Comparison of ENCODE assay signal across 1 fruit fly cellular context in the genomic region with DNA sequence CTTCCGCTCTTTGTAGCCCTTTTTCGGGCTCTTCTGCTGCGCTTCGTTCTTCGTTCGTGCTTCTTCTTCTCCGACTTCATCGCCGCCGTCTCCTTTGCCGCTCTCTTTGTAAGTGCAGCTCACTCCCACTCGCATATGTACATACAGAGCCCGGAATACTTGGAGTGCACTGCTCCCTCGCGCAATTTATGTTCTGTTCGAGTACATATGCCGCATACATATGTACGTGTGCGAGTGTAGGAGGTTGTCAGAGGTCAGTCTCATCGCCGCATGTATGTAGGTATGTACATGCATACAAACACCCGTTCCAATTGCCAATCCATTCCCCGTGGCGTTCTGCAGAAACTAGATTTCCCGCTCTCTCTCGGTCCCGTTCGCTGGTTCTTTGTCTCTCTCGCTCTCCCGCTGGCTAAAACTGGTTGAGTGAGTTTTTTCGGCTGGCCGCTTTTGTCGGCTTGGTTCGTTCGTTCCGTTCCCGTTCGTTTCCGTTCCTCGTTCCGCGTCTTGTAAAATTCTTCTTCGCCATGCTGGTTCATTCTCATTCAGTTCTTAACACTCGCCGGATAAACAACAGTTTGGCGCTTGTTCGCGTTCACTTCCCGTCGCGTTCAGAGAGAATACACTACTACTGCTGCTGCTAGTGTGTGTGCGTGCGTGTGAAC.
A peak's percentile ranks its signal among the peaks of the same experiment; 100 is the strongest.
TF ChIP-seq lines count a peak whose summit lies in the region.

No protein-coding gene starts in this region.

TF ChIP-seq in whole organism, embryonic, 481 proteins besides CTCF, POLR2A, EP300 and RAD21 (continued from another document and continues in another):
- peak; percentile 60; the same call in 1 of the 2 replicates for TF ChIP-seq Adf1 (GFP tag; IDR thresholded peaks at IDR 0.05; lab: Robert Waterston, UW)
- TF ChIP-seq CG31365 (tag; optimal IDR thresholded peaks at IDR 0.05; lab: Kevin White, UChicago), result peak; percentile 30
- TF ChIP-seq fd96Cb (tag; optimal IDR thresholded peaks at IDR 0.05; lab: Kevin White, UChicago), result no peak
- peak; percentile 66 for TF ChIP-seq CG17829 (tag; optimal IDR thresholded peaks at IDR 0.05; lab: Kevin White, UChicago)
- peak; percentile 63 for TF ChIP-seq gro (GFP tag; optimal IDR thresholded peaks at IDR 0.05; lab: Kevin White, UChicago)
- 0 out of 3 replicates have a peak, but pooled peaks have one; percentile 34 for TF ChIP-seq CG7963 (GFP tag; IDR thresholded peaks at IDR 0.05; lab: Robert Waterston, UW; ENCODE audit: partially characterized antibody)
- peak; percentile 21 for TF ChIP-seq trem (tag; optimal IDR thresholded peaks at IDR 0.05; lab: Kevin White, UChicago)
- peak; percentile 22 for TF ChIP-seq psq (GFP tag; optimal IDR thresholded peaks at IDR 0.05; lab: Kevin White, UChicago)
- peak; percentile 44 for TF ChIP-seq Bteb2 (GFP tag; optimal IDR thresholded peaks at IDR 0.05; lab: Kevin White, UChicago)
- peak; percentile 34; the same call in 1 of the 2 replicates for TF ChIP-seq ara (GFP tag; IDR thresholded peaks at IDR 0.05; lab: Robert Waterston, UW)
- no peak for TF ChIP-seq repo (GFP tag; optimal IDR thresholded peaks at IDR 0.05; lab: Kevin White, UChicago)
- TF ChIP-seq chinmo (GFP tag; IDR thresholded peaks at IDR 0.05; lab: Robert Waterston, UW; ENCODE audit: partially characterized antibody), result peak; percentile 90; the same call in 3 of the 4 replicates
- TF ChIP-seq crp (GFP tag; optimal IDR thresholded peaks at IDR 0.05; lab: Kevin White, UChicago), result no peak
- TF ChIP-seq HLH4C (GFP tag; IDR thresholded peaks at IDR 0.05; lab: Robert Waterston, UW; ENCODE audit: partially characterized antibody), result 0 out of 3 replicates have a peak, but pooled peaks have one; percentile 16
- no peak for TF ChIP-seq CG6175 (GFP tag; IDR thresholded peaks at IDR 0.05; lab: Robert Waterston, UW)
- peak; percentile 24; the same call in 1 of the 3 replicates for TF ChIP-seq row (GFP tag; IDR thresholded peaks at IDR 0.05; lab: Robert Waterston, UW)
- peak; percentile 0 for TF ChIP-seq NC2α (GFP tag; optimal IDR thresholded peaks at IDR 0.05; lab: Kevin White, UChicago)
- peak; percentile 31 for TF ChIP-seq cwo (GFP tag; optimal IDR thresholded peaks at IDR 0.05; lab: Kevin White, UChicago)
- TF ChIP-seq CG10431 (GFP tag; optimal IDR thresholded peaks at IDR 0.05; lab: Kevin White, UChicago), result peak; percentile 20
- TF ChIP-seq Atf6 (GFP tag; IDR thresholded peaks at IDR 0.05; lab: Robert Waterston, UW), result 0 out of 2 replicates have a peak, but pooled peaks have one; percentile 18
- TF ChIP-seq CG2202 (tag; optimal IDR thresholded peaks at IDR 0.05; lab: Kevin White, UChicago), result peak; percentile 8
- TF ChIP-seq CG9437 (GFP tag; optimal IDR thresholded peaks at IDR 0.05; lab: Kevin White, UChicago), result peak; percentile 10
- peak; percentile 40 for TF ChIP-seq CG33213 (GFP tag; optimal IDR thresholded peaks at IDR 0.05; lab: Kevin White, UChicago)
- TF ChIP-seq Deaf1 (tag; optimal IDR thresholded peaks at IDR 0.05; lab: Kevin White, UChicago), result peak; percentile 86
- no peak for TF ChIP-seq Nf-YA (GFP tag; IDR thresholded peaks at IDR 0.05; lab: Robert Waterston, UW)
- TF ChIP-seq bsh (GFP tag; optimal IDR thresholded peaks at IDR 0.05; lab: Kevin White, UChicago), result peak in 1 of 2 experiments; percentile 37
- peak; percentile 39 for TF ChIP-seq her (GFP tag; optimal IDR thresholded peaks at IDR 0.05; lab: Kevin White, UChicago)
- no peak for TF ChIP-seq nerfin-2 (GFP tag; IDR thresholded peaks at IDR 0.05; lab: Robert Waterston, UW; ENCODE audit: partially characterized antibody)
- TF ChIP-seq D19A (tag; optimal IDR thresholded peaks at IDR 0.05; lab: Kevin White, UChicago), result peak; percentile 48
- peak; percentile 8 for TF ChIP-seq Vsx1 (GFP tag; optimal IDR thresholded peaks at IDR 0.05; lab: Kevin White, UChicago)
- peak; percentile 100 for TF ChIP-seq pfk (GFP tag; optimal IDR thresholded peaks at IDR 0.05; lab: Kevin White, UChicago)
- TF ChIP-seq Sin3A (optimal IDR thresholded peaks at IDR 0.05; lab: Kevin White, UChicago), result no peak
- TF ChIP-seq CG13424 (tag; optimal IDR thresholded peaks at IDR 0.05; lab: Kevin White, UChicago), result no peak
- TF ChIP-seq CG6854 (GFP tag; optimal IDR thresholded peaks at IDR 0.05; lab: Kevin White, UChicago), result peak; percentile 62
- no peak for TF ChIP-seq slou (GFP tag; optimal IDR thresholded peaks at IDR 0.05; lab: Kevin White, UChicago)
- TF ChIP-seq onecut (GFP tag; IDR thresholded peaks at IDR 0.05; lab: Robert Waterston, UW), result 0 out of 2 replicates have a peak, but pooled peaks have one; percentile 8
- peak in 1 of 2 experiments; percentile 76 for TF ChIP-seq Eip74EF (GFP tag; optimal IDR thresholded peaks at IDR 0.05; lab: Kevin White, UChicago)
- TF ChIP-seq fd102C (GFP tag; optimal IDR thresholded peaks at IDR 0.05; lab: Kevin White, UChicago), result peak; percentile 19
- peak; percentile 50 for TF ChIP-seq lbe (GFP tag; optimal IDR thresholded peaks at IDR 0.05; lab: Kevin White, UChicago)
- TF ChIP-seq peb (GFP tag; IDR thresholded peaks at IDR 0.05; lab: Robert Waterston, UW), result 0 out of 2 replicates have a peak, but pooled peaks have one; percentile 9
- no peak for TF ChIP-seq oc (tag; optimal IDR thresholded peaks at IDR 0.05; lab: Kevin White, UChicago)
- peak; percentile 45 for TF ChIP-seq CG4360 (GFP tag; IDR thresholded peaks at IDR 0.05; lab: Robert Waterston, UW)
- peak; percentile 66; the same call in 1 of the 2 replicates for TF ChIP-seq aop (GFP tag; IDR thresholded peaks at IDR 0.05; lab: Robert Waterston, UW)
- TF ChIP-seq nom (GFP tag; optimal IDR thresholded peaks at IDR 0.05; lab: Kevin White, UChicago), result peak; percentile 81
- TF ChIP-seq CG17328 (GFP tag; IDR thresholded peaks at IDR 0.05; lab: Robert Waterston, UW), result no peak
- no peak; the same call in 1 of the 2 replicates for TF ChIP-seq ranshi (GFP tag; IDR thresholded peaks at IDR 0.05; lab: Robert Waterston, UW)
- peak; percentile 46 for TF ChIP-seq Kr (GFP tag; optimal IDR thresholded peaks at IDR 0.05; lab: Kevin White, UChicago)
- peak; percentile 55 for TF ChIP-seq HmgZ (tag; optimal IDR thresholded peaks at IDR 0.05; lab: Kevin White, UChicago)
- TF ChIP-seq insv (GFP tag; optimal IDR thresholded peaks at IDR 0.05; lab: Kevin White, UChicago), result peak in 1 of 2 experiments; percentile 64
- 0 out of 2 replicates have a peak, but pooled peaks have one; percentile 4 for TF ChIP-seq sim (GFP tag; IDR thresholded peaks at IDR 0.05; lab: Robert Waterston, UW)
- TF ChIP-seq mirr (GFP tag; optimal IDR thresholded peaks at IDR 0.05; lab: Kevin White, UChicago), result peak; percentile 76
- peak; percentile 15; the same call in 2 of the 3 replicates for TF ChIP-seq CG16813 (GFP tag; IDR thresholded peaks at IDR 0.05; lab: Robert Waterston, UW; ENCODE audit: partially characterized antibody)
- peak; percentile 33 for TF ChIP-seq CG2712 (tag; optimal IDR thresholded peaks at IDR 0.05; lab: Kevin White, UChicago)
- TF ChIP-seq CG7987 (GFP tag; optimal IDR thresholded peaks at IDR 0.05; lab: Kevin White, UChicago), result peak; percentile 67
- peak; percentile 51 for TF ChIP-seq grau (tag; optimal IDR thresholded peaks at IDR 0.05; lab: Kevin White, UChicago)
- TF ChIP-seq CG2120 (GFP tag; optimal IDR thresholded peaks at IDR 0.05; lab: Kevin White, UChicago), result peak; percentile 33
- TF ChIP-seq Neu2 (GFP tag; optimal IDR thresholded peaks at IDR 0.05; lab: Kevin White, UChicago; ENCODE audit: borderline replicate concordance), result no peak
- TF ChIP-seq Stat92E (GFP tag; optimal IDR thresholded peaks at IDR 0.05; lab: Kevin White, UChicago), result peak in 1 of 3 experiments; percentile 80
- TF ChIP-seq CG12236 (GFP tag; optimal IDR thresholded peaks at IDR 0.05; lab: Kevin White, UChicago), result no peak
- peak; percentile 73 for TF ChIP-seq CG13894 (tag; optimal IDR thresholded peaks at IDR 0.05; lab: Kevin White, UChicago)
- peak; percentile 8 for TF ChIP-seq CG10979 (tag; optimal IDR thresholded peaks at IDR 0.05; lab: Kevin White, UChicago)
- no peak for TF ChIP-seq pita (GFP tag; optimal IDR thresholded peaks at IDR 0.05; lab: Kevin White, UChicago)
- TF ChIP-seq run (tag; optimal IDR thresholded peaks at IDR 0.05; lab: Kevin White, UChicago), result peak; percentile 21
- TF ChIP-seq CG10147 (GFP tag; optimal IDR thresholded peaks at IDR 0.05; lab: Kevin White, UChicago), result peak; percentile 21
- peak; percentile 23 for TF ChIP-seq Fer3 (tag; optimal IDR thresholded peaks at IDR 0.05; lab: Kevin White, UChicago)
- no peak for TF ChIP-seq zen2 (GFP tag; IDR thresholded peaks at IDR 0.05; lab: Robert Waterston, UW; ENCODE audit: partially characterized antibody)
- TF ChIP-seq CG7372 (GFP tag; IDR thresholded peaks at IDR 0.05; lab: Robert Waterston, UW), result no peak
- peak; percentile 77 for TF ChIP-seq lab (GFP tag; optimal IDR thresholded peaks at IDR 0.05; lab: Kevin White, UChicago)
- peak; percentile 65 for TF ChIP-seq CG17912 (GFP tag; optimal IDR thresholded peaks at IDR 0.05; lab: Kevin White, UChicago)
- peak; percentile 41 for TF ChIP-seq zf30C (GFP tag; optimal IDR thresholded peaks at IDR 0.05; lab: Kevin White, UChicago)
- peak; percentile 27; the same call in 1 of the 4 replicates for TF ChIP-seq Dll (GFP tag; IDR thresholded peaks at IDR 0.05; lab: Robert Waterston, UW; ENCODE audit: partially characterized antibody)
- no peak for TF ChIP-seq CG9817 (tag; optimal IDR thresholded peaks at IDR 0.05; lab: Kevin White, UChicago)
- peak; percentile 39; the same call in 1 of the 3 replicates for TF ChIP-seq otp (GFP tag; IDR thresholded peaks at IDR 0.05; lab: Robert Waterston, UW)
- peak; percentile 42; the same call in 1 of the 2 replicates for TF ChIP-seq unc-4 (GFP tag; IDR thresholded peaks at IDR 0.05; lab: Robert Waterston, UW; ENCODE audit: partially characterized antibody)
- no peak for TF ChIP-seq CG2129 (GFP tag; IDR thresholded peaks at IDR 0.05; lab: Robert Waterston, UW; ENCODE audit: partially characterized antibody)
- peak; percentile 57 for TF ChIP-seq CG32532 (GFP tag; IDR thresholded peaks at IDR 0.05; lab: Robert Waterston, UW)
- no peak for TF ChIP-seq CG11398 (GFP tag; optimal IDR thresholded peaks at IDR 0.05; lab: Kevin White, UChicago)
- TF ChIP-seq Opbp (GFP tag; IDR thresholded peaks at IDR 0.05; lab: Robert Waterston, UW; ENCODE audit: partially characterized antibody), result peak; percentile 44; the same call in 1 of the 3 replicates
- no peak for TF ChIP-seq wdn (GFP tag; IDR thresholded peaks at IDR 0.05; lab: Robert Waterston, UW)
- TF ChIP-seq caup (GFP tag; optimal IDR thresholded peaks at IDR 0.05; lab: Kevin White, UChicago; ENCODE audit: severe bottlenecking), result peak; percentile 56
- TF ChIP-seq Atf3 (GFP tag; optimal IDR thresholded peaks at IDR 0.05; lab: Kevin White, UChicago), result no peak
- peak; percentile 58 for TF ChIP-seq CG3281 (GFP tag; optimal IDR thresholded peaks at IDR 0.05; lab: Kevin White, UChicago)
- TF ChIP-seq CG7745 (tag; optimal IDR thresholded peaks at IDR 0.05; lab: Kevin White, UChicago), result no peak
- no peak for TF ChIP-seq Drgx (GFP tag; IDR thresholded peaks at IDR 0.05; lab: Robert Waterston, UW)
- peak; percentile 61; the same call in 1 of the 3 replicates for TF ChIP-seq CG34224 (GFP tag; IDR thresholded peaks at IDR 0.05; lab: Robert Waterston, UW; ENCODE audit: partially characterized antibody)
- no peak for TF ChIP-seq Gug (GFP tag; IDR thresholded peaks at IDR 0.05; lab: Robert Waterston, UW)
- TF ChIP-seq CG11085 (GFP tag; IDR thresholded peaks at IDR 0.05; lab: Robert Waterston, UW), result no peak
- TF ChIP-seq GATAe (GFP tag; conservative IDR thresholded peaks at IDR 0.05; lab: Robert Waterston, UW), result no peak
- TF ChIP-seq nerfin-1 (tag; optimal IDR thresholded peaks at IDR 0.05; lab: Kevin White, UChicago), result peak; percentile 50
- TF ChIP-seq unpg (GFP tag; optimal IDR thresholded peaks at IDR 0.05; lab: Kevin White, UChicago), result peak; percentile 38
- TF ChIP-seq yki (optimal IDR thresholded peaks at IDR 0.05; lab: Kevin White, UChicago), result peak; percentile 52
- no peak for TF ChIP-seq Camta (GFP tag; optimal IDR thresholded peaks at IDR 0.05; lab: Kevin White, UChicago)
- TF ChIP-seq sna (GFP tag; IDR thresholded peaks at IDR 0.05; lab: Robert Waterston, UW; ENCODE audit: partially characterized antibody), result no peak
- TF ChIP-seq CG10274 (GFP tag; optimal IDR thresholded peaks at IDR 0.05; lab: Kevin White, UChicago), result no peak
- peak; percentile 67 for TF ChIP-seq B-H2 (GFP tag; optimal IDR thresholded peaks at IDR 0.05; lab: Kevin White, UChicago)
- TF ChIP-seq D (optimal IDR thresholded peaks at IDR 0.05; lab: Kevin White, UChicago), result peak; percentile 45
- no peak for TF ChIP-seq D (GFP tag; optimal IDR thresholded peaks at IDR 0.05; lab: Kevin White, UChicago)
- peak; percentile 5 for TF ChIP-seq Hey (tag; optimal IDR thresholded peaks at IDR 0.05; lab: Kevin White, UChicago)
- peak; percentile 75; the same call in 1 of the 2 replicates for TF ChIP-seq CG42726 (GFP tag; IDR thresholded peaks at IDR 0.05; lab: Robert Waterston, UW; ENCODE audit: partially characterized antibody)
- peak; percentile 30 for TF ChIP-seq CG7271 (tag; optimal IDR thresholded peaks at IDR 0.05; lab: Kevin White, UChicago)
- peak; percentile 3 for TF ChIP-seq CG12391 (tag; optimal IDR thresholded peaks at IDR 0.05; lab: Kevin White, UChicago)
- TF ChIP-seq CG15011 (GFP tag; optimal IDR thresholded peaks at IDR 0.05; lab: Kevin White, UChicago), result no peak
- TF ChIP-seq YL-1 (GFP tag; optimal IDR thresholded peaks at IDR 0.05; lab: Kevin White, UChicago), result peak; percentile 3
- TF ChIP-seq CG2889 (GFP tag; IDR thresholded peaks at IDR 0.05; lab: Robert Waterston, UW), result no peak
- peak; percentile 15 for TF ChIP-seq CG4707 (GFP tag; optimal IDR thresholded peaks at IDR 0.05; lab: Kevin White, UChicago)
- no peak for TF ChIP-seq emc (GFP tag; optimal IDR thresholded peaks at IDR 0.05; lab: Kevin White, UChicago)
- peak; percentile 4 for TF ChIP-seq HHEX (GFP tag; optimal IDR thresholded peaks at IDR 0.05; lab: Kevin White, UChicago)
- TF ChIP-seq CG18599 (GFP tag; optimal IDR thresholded peaks at IDR 0.05; lab: Kevin White, UChicago), result peak; percentile 54
- peak; percentile 17 for TF ChIP-seq CG9727 (GFP tag; optimal IDR thresholded peaks at IDR 0.05; lab: Kevin White, UChicago)
- TF ChIP-seq vvl (GFP tag; IDR thresholded peaks at IDR 0.05; lab: Robert Waterston, UW), result peak; percentile 47; the same call in 1 of the 2 replicates
- TF ChIP-seq CG11456 (GFP tag; IDR thresholded peaks at IDR 0.05; lab: Robert Waterston, UW), result peak; percentile 28; the same call in 1 of the 3 replicates
- no peak for TF ChIP-seq Dref (GFP tag; IDR thresholded peaks at IDR 0.05; lab: Robert Waterston, UW)
- TF ChIP-seq CG13287 (GFP tag; IDR thresholded peaks at IDR 0.05; lab: Robert Waterston, UW; ENCODE audit: partially characterized antibody), result peak; percentile 59; the same call in 1 of the 2 replicates
- TF ChIP-seq CG16863 (GFP tag; optimal IDR thresholded peaks at IDR 0.05; lab: Kevin White, UChicago), result no peak
- TF ChIP-seq z (GFP tag; IDR thresholded peaks at IDR 0.05; lab: Robert Waterston, UW), result peak; percentile 98
